Worm (Caenorhabditis elegans): ENCODE measurements around the gene tag-77.

tag-77 gene

ce11 chrIV:8479346-8479745 is 31.0 kb downstream of the tag-77 start, which contains the start of gene hlh-12:
TSS of gene hlh-12 (minus strand) at chrIV:8479446.
- no peak for TF ChIP-seq zag-1 (tag; optimal IDR thresholded peaks at IDR 0.05)

DNA sequence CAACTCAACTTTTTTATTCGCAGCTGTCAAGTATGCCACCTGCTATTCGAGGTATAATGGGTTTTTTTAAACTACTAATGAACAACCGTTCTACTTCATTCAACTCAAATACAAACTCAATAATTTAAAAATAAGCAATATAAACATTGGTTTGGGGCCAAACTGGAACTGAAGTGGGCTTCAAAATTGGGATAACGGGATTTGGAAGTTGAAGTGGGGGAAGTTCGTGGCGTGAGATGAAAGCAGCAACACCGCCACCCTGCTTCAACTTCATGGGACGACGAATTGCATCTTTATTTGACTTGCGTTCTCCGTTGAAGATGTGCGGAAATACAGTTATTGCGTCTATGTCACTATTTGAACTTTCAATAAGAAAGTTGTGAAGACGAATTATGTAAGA is 31.8 kb downstream of the tag-77 start:
- TF ChIP-seq gmeb-1 (tag; optimal IDR thresholded peaks at IDR 0.05) = no peak

- TF ChIP-seq nhr-6 (tag; optimal IDR thresholded peaks at IDR 0.05) (no peak), sma-3 (GFP tag; optimal IDR thresholded peaks at IDR 0.05) (no peak), peb-1 (tag; optimal IDR thresholded peaks at IDR 0.05) (no peak), ztf-4 (tag; optimal IDR thresholded peaks at IDR 0.05) (no peak), snpc-4 (tag; optimal IDR thresholded peaks at IDR 0.05) (no peak), nhr-10 (tag; optimal IDR thresholded peaks at IDR 0.05) (no peak), sma-9 (GFP tag; optimal IDR thresholded peaks at IDR 0.05) (no peak), sma-9 (tag; optimal IDR thresholded peaks at IDR 0.05) (no peak), F13H6.1 (tag; optimal IDR thresholded peaks at IDR 0.05) (no peak), mbf-1 (tag; optimal IDR thresholded peaks at IDR 0.05) (no peak), R02D3.7 (tag; optimal IDR thresholded peaks at IDR 0.05) (no peak), egl-27 (tag; optimal IDR thresholded peaks at IDR 0.05) (no peak), ama-1 (optimal IDR thresholded peaks at IDR 0.05) (no peak), fos-1 (tag; optimal IDR thresholded peaks at IDR 0.05) (no peak), mdl-1 (tag; optimal IDR thresholded peaks at IDR 0.05) (no peak), lin-11 (tag; optimal IDR thresholded peaks at IDR 0.05) (no peak), ZK546.5 (tag; optimal IDR thresholded peaks at IDR 0.05) (no peak)
Observed at ce11 chrIV:8476880-8477279, 33.5 kb downstream of the tag-77 start, which contains the start of gene spp-10. TSS of gene spp-10 (plus strand) at chrIV:8477180.

- TF ChIP-seq sem-4 (tag; optimal IDR thresholded peaks at IDR 0.05) (no peak), zag-1 (tag; optimal IDR thresholded peaks at IDR 0.05) (no peak), nhr-11 (tag; optimal IDR thresholded peaks at IDR 0.05) (no peak), lsy-2 (tag; optimal IDR thresholded peaks at IDR 0.05) (peak in 1 of 2 experiments; percentile 11), nhr-129 (tag; optimal IDR thresholded peaks at IDR 0.05) (peak; percentile 58), mab-5 (tag; optimal IDR thresholded peaks at IDR 0.05) (peak; percentile 18), dmd-4 (tag; optimal IDR thresholded peaks at IDR 0.05) (no peak), sma-9 (GFP tag; optimal IDR thresholded peaks at IDR 0.05) (peak; percentile 37), sma-9 (tag; optimal IDR thresholded peaks at IDR 0.05) (no peak), nhr-237 (tag; optimal IDR thresholded peaks at IDR 0.05) (no peak), F13H6.1 (tag; optimal IDR thresholded peaks at IDR 0.05) (peak; percentile 49)
Observed at ce11 chrIV:8476166-8476565, 34.2 kb downstream of the tag-77 start.

ce11 chrIV:8475030-8475679 is 35.2 kb downstream of the tag-77 start:
- peak; percentile 84 for TF ChIP-seq fos-1 (tag; optimal IDR thresholded peaks at IDR 0.05)
- peak; percentile 48 for TF ChIP-seq sma-9 (GFP tag; optimal IDR thresholded peaks at IDR 0.05)
- TF ChIP-seq sma-9 (tag; optimal IDR thresholded peaks at IDR 0.05) = no peak
- peak; percentile 12 for TF ChIP-seq crh-2 (tag; optimal IDR thresholded peaks at IDR 0.05)
- TF ChIP-seq sma-3 (GFP tag; optimal IDR thresholded peaks at IDR 0.05) = peak; percentile 27
- no peak for TF ChIP-seq nhr-21 (tag; optimal IDR thresholded peaks at IDR 0.05)
- no peak for TF ChIP-seq sem-4 (tag; optimal IDR thresholded peaks at IDR 0.05)
- no peak for TF ChIP-seq nhr-12 (tag; optimal IDR thresholded peaks at IDR 0.05)

DNA sequence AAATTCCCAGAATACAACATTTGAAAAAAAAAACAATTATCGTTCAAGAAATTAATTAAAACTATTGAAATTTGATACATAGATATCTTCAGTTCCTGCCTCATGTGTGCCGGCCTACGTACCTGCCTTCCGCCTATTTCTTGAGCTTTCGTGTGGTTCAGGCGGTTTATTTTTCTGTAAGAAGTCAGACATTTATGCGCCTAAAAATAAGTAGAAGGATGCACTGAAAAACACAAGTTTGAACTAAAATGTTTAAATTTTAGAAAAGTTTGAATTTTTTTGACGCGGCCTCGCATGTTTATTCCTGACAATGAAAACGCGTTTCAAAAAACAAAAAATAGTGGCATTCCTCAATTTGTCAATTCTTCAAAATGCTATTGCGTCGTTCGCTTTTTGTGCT is 36.6 kb downstream of the tag-77 start, which contains the start of gene C28C12.11:
C28C12.11 (plus strand) TSS at position 301 of the 400 bp plus-strand sequence.
- TF ChIP-seq elt-1 (tag; optimal IDR thresholded peaks at IDR 0.05) (no peak), mdl-1 (tag; optimal IDR thresholded peaks at IDR 0.05) (no peak), mbf-1 (tag; optimal IDR thresholded peaks at IDR 0.05) (no peak), ZK546.5 (tag; optimal IDR thresholded peaks at IDR 0.05) (no peak), peb-1 (tag; optimal IDR thresholded peaks at IDR 0.05) (no peak), F13H6.1 (tag; optimal IDR thresholded peaks at IDR 0.05) (no peak), dmd-4 (tag; optimal IDR thresholded peaks at IDR 0.05) (no peak), zag-1 (tag; optimal IDR thresholded peaks at IDR 0.05) (no peak), fos-1 (tag; optimal IDR thresholded peaks at IDR 0.05) (no peak), nhr-21 (tag; optimal IDR thresholded peaks at IDR 0.05) (no peak), ztf-11 (tag; optimal IDR thresholded peaks at IDR 0.05) (no peak), elt-3 (tag; optimal IDR thresholded peaks at IDR 0.05) (no peak), ceh-82 (tag; optimal IDR thresholded peaks at IDR 0.05) (no peak), alr-1 (tag; optimal IDR thresholded peaks at IDR 0.05) (no peak), ceh-16 (tag; optimal IDR thresholded peaks at IDR 0.05) (no peak)

Measured in whole organism, L2 larva.